Worm (Caenorhabditis elegans) whole organism, mixed stage, embryonic: ENCODE results near the gene clec-43.

Experiments used
- cnd-1 ChIP-seq: fragments of 200-800 bp; sonication (Bioruptor generic); optimal IDR thresholded peaks from 2 replicates; lab custom pipeline; 2018; ENCODE audit warnings: mild to moderate bottlenecking, missing genetic modification characterization, missing compliant biosample characterization
- elt-3 ChIP-seq: fragments of 150-350 bp; optimal IDR thresholded peaks from 2 replicates; lab custom pipeline; 2014; ENCODE audit warnings: missing biosample characterization, missing genetic modification characterization
- lin-13 ChIP-seq: fragments of 150-350 bp; optimal IDR thresholded peaks from 2 replicates; lab custom pipeline; 2014; ENCODE audit warnings: missing biosample characterization, missing genetic modification characterization
- nhr-12 ChIP-seq: fragments of 150-350 bp; optimal IDR thresholded peaks from 2 replicates; lab custom pipeline; 2014; ENCODE audit warnings: missing biosample characterization, missing genetic modification characterization
- nhr-2 ChIP-seq: fragments of 150-350 bp; optimal IDR thresholded peaks from 2 replicates; lab custom pipeline; 2014; ENCODE audit warnings: missing biosample characterization, missing genetic modification characterization
- nhr-76 ChIP-seq: sonication (generic microtip); optimal IDR thresholded peaks from 2 replicates; lab custom pipeline; 2017; ENCODE audit warnings: missing biosample characterization, missing genetic modification characterization
- pha-4 ChIP-seq: fragments of 150-350 bp; optimal IDR thresholded peaks from 2 replicates; lab custom pipeline; 2018; ENCODE audit warnings: missing biosample characterization, missing genetic modification reagents, missing genetic modification characterization
- snpc-4 ChIP-seq: fragments of 150-350 bp; optimal IDR thresholded peaks from 2 replicates; lab custom pipeline; 2014; ENCODE audit warnings: missing biosample characterization, missing genetic modification characterization
- unc-39 ChIP-seq: fragments of 150-350 bp; optimal IDR thresholded peaks from 2 replicates; lab custom pipeline; 2014; ENCODE audit warnings: missing biosample characterization, missing genetic modification characterization
- unc-62 ChIP-seq: fragments of 150-350 bp; optimal IDR thresholded peaks from 2 replicates; lab custom pipeline; 2014; ENCODE audit warnings: missing biosample characterization, missing genetic modification reagents, missing genetic modification characterization

DNA sequence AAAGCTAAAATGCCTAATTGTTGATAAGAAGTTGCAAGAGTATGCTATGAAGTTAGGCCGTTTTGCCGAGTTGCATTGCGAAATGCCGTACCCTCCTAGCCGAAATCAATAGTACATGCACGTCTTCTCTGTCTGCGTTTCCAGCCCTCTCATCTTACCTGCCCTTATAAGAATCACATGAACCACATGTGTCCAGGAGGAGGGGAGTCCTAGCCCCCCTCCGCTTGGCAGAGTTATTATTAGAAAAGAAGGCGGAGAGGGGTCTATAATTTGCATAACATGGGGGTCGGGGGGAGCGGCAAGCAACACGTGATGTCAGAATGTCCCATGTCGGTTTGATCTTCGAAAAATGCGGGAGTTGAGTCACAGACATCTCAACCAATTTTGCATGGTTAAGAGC, 9.2 kb downstream of the clec-43 start:
- TF ChIP-seq unc-39 (tag; lab: Kevin White, UChicago), result no peak
- TF ChIP-seq nhr-2, result no peak
- TF ChIP-seq nhr-76, result no peak
- TF ChIP-seq pha-4 (tag; lab: Kevin White, UChicago), result no peak
- no peak for TF ChIP-seq lin-13 (tag; lab: Kevin White, UChicago)
- no peak for TF ChIP-seq snpc-4 (tag; lab: Kevin White, UChicago)
- no peak for TF ChIP-seq unc-62
- TF ChIP-seq cnd-1, result no peak
- no peak for TF ChIP-seq nhr-12
- no peak for TF ChIP-seq elt-3 (tag; lab: Kevin White, UChicago)
